Fruit fly (Drosophila melanogaster): Measurements from ENCODE around the gene tara.
A peak's percentile ranks its signal among the peaks of the same experiment; 100 is the strongest.

tara gene

dm6 chr3R:16205155-16205778, 20.2 kb upstream of the tara start, which contains the start of gene mtSSB (continued):
- peak; percentile 99 for TF ChIP-seq Scr (GFP tag; IDR thresholded peaks at IDR 0.05; ENCODE audit: partially characterized antibody)
- peak; percentile 39 for TF ChIP-seq CG13296 (GFP tag; optimal IDR thresholded peaks at IDR 0.05)
- peak; percentile 85 for TF ChIP-seq ind (GFP tag; optimal IDR thresholded peaks at IDR 0.05)
- TF ChIP-seq luna (GFP tag; optimal IDR thresholded peaks at IDR 0.05) = no peak
- peak; percentile 85 for TF ChIP-seq HmgZ (tag; optimal IDR thresholded peaks at IDR 0.05)
- TF ChIP-seq CG12155 (GFP tag; optimal IDR thresholded peaks at IDR 0.05) = peak; percentile 79
- TF ChIP-seq Xbp1 (GFP tag; optimal IDR thresholded peaks at IDR 0.05) = peak; percentile 95
- TF ChIP-seq CG6813 (GFP tag; optimal IDR thresholded peaks at IDR 0.05) = peak; percentile 59
- TF ChIP-seq YL-1 (GFP tag; optimal IDR thresholded peaks at IDR 0.05) = peak; percentile 43
- TF ChIP-seq sob (GFP tag; IDR thresholded peaks at IDR 0.05) = peak; percentile 91
- TF ChIP-seq Lim3 (GFP tag; IDR thresholded peaks at IDR 0.05) = no peak
- peak; percentile 91 for TF ChIP-seq ase (GFP tag; IDR thresholded peaks at IDR 0.05)
- TF ChIP-seq Ada2b (GFP tag; IDR thresholded peaks at IDR 0.05) = peak; percentile 85
- peak; percentile 10 for TF ChIP-seq CG7928 (GFP tag; optimal IDR thresholded peaks at IDR 0.05)
- peak; percentile 75 for TF ChIP-seq CG4707 (GFP tag; optimal IDR thresholded peaks at IDR 0.05)
- TF ChIP-seq onecut (GFP tag; IDR thresholded peaks at IDR 0.05) = peak; percentile 92
- peak; percentile 69 for TF ChIP-seq CG7786 (GFP tag; optimal IDR thresholded peaks at IDR 0.05)
- TF ChIP-seq seq (GFP tag; IDR thresholded peaks at IDR 0.05) = peak; percentile 83
- TF ChIP-seq CG13894 (tag; optimal IDR thresholded peaks at IDR 0.05) = peak; percentile 87
- no peak for TF ChIP-seq kah (GFP tag; optimal IDR thresholded peaks at IDR 0.05)
- TF ChIP-seq CG10147 (GFP tag; optimal IDR thresholded peaks at IDR 0.05) = peak; percentile 21
- peak; percentile 100 for TF ChIP-seq Doc3 (GFP tag; IDR thresholded peaks at IDR 0.05; ENCODE audit: partially characterized antibody)
- TF ChIP-seq ttk (GFP tag; IDR thresholded peaks at IDR 0.05) = peak; percentile 75
- TF ChIP-seq Sox100B (GFP tag; optimal IDR thresholded peaks at IDR 0.05) = peak; percentile 18
- TF ChIP-seq CG2116 (GFP tag; optimal IDR thresholded peaks at IDR 0.05) = peak; percentile 96
- TF ChIP-seq CG34422 (GFP tag; IDR thresholded peaks at IDR 0.05) = peak; percentile 89
- TF ChIP-seq CG30020 (tag; optimal IDR thresholded peaks at IDR 0.05) = peak; percentile 49
- peak; percentile 54 for TF ChIP-seq Myb (GFP tag; optimal IDR thresholded peaks at IDR 0.05)
- TF ChIP-seq CG8765 (GFP tag; IDR thresholded peaks at IDR 0.05) = peak; percentile 74; the same call in 1 of the 2 replicates
- no peak for TF ChIP-seq hkb (optimal IDR thresholded peaks at IDR 0.05)
- TF ChIP-seq hkb (GFP tag; IDR thresholded peaks at IDR 0.05) = peak; percentile 83
- TF ChIP-seq ato (GFP tag; IDR thresholded peaks at IDR 0.05; ENCODE audit: partially characterized antibody) = peak; percentile 96
- TF ChIP-seq oc (tag; optimal IDR thresholded peaks at IDR 0.05) = peak; percentile 85
- TF ChIP-seq CG33213 (GFP tag; optimal IDR thresholded peaks at IDR 0.05) = peak; percentile 94
- peak; percentile 71 for TF ChIP-seq HLH54F (GFP tag; optimal IDR thresholded peaks at IDR 0.05)
- peak; percentile 87 for TF ChIP-seq CG4424 (GFP tag; optimal IDR thresholded peaks at IDR 0.05)
- peak; percentile 40 for TF ChIP-seq CG8281 (tag; optimal IDR thresholded peaks at IDR 0.05)
- TF ChIP-seq bowl (GFP tag; IDR thresholded peaks at IDR 0.05) = peak; percentile 75
- peak; percentile 100 for TF ChIP-seq chinmo (GFP tag; IDR thresholded peaks at IDR 0.05; ENCODE audit: partially characterized antibody)
- peak; percentile 65 for TF ChIP-seq Oaz (GFP tag; IDR thresholded peaks at IDR 0.05)
- TF ChIP-seq lmd (GFP tag; IDR thresholded peaks at IDR 0.05) = peak; percentile 90
- peak; percentile 61 for TF ChIP-seq bigmax (GFP tag; optimal IDR thresholded peaks at IDR 0.05)
- peak; percentile 68 for TF ChIP-seq twi (tag; optimal IDR thresholded peaks at IDR 0.05)
- peak; percentile 90 for TF ChIP-seq Antp (GFP tag; optimal IDR thresholded peaks at IDR 0.05)
- TF ChIP-seq Dp (GFP tag; optimal IDR thresholded peaks at IDR 0.05) = peak; percentile 67
- peak; percentile 60; the same call in 1 of the 2 replicates for TF ChIP-seq gt (GFP tag; IDR thresholded peaks at IDR 0.05)
- peak; percentile 88 for TF ChIP-seq sens-2 (GFP tag; IDR thresholded peaks at IDR 0.05)
- peak; percentile 73 for TF ChIP-seq maf-S (GFP tag; optimal IDR thresholded peaks at IDR 0.05)
- TF ChIP-seq CG15269 (tag; optimal IDR thresholded peaks at IDR 0.05) = peak; percentile 85
- peak; percentile 87 for TF ChIP-seq H15 (GFP tag; IDR thresholded peaks at IDR 0.05)
